Fruit fly (Drosophila melanogaster): ENCODE data around the gene Nek2.

The Nek2 gene

DNA sequence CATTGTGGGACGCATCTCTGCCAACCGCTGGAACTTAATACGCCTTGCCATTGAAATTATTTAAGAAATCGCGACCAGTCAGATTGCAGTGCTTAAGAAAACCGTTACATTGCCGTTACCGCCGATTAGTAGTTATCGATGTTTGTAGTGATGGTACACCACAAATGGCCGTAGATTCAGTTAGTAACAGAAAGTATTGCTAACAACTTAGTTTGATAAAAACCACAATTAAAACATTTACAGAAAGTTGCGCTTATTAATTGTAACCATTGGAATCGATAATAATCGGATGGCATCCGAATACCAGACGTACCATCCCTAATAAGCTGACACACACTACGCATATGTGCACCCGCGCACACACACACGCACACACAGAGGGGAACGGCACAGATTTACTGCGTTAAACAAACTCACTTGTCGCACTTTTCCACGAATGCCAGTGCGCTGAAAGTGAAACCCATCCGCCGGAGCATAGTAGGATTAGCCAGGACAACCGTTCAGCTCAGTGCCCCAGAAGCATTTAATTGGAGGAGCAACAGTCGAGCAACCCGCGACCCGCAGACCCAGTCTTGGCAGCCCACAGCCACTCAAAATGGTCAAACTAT, 28.7 kb upstream of the Nek2 start, which contains the start of the genes hdm and Ykt6 (continued):
- TF ChIP-seq org-1 (GFP tag; optimal IDR thresholded peaks at IDR 0.05) (peak; percentile 28), CG7556 (GFP tag; optimal IDR thresholded peaks at IDR 0.05) (peak; percentile 52), yki (optimal IDR thresholded peaks at IDR 0.05) (no peak), rib (GFP tag; IDR thresholded peaks at IDR 0.05) (peak; percentile 78; the same call in 1 of the 2 replicates), slp2 (GFP tag; optimal IDR thresholded peaks at IDR 0.05) (peak; percentile 67), CG12104 (GFP tag; optimal IDR thresholded peaks at IDR 0.05) (peak; percentile 51), CG32767 (GFP tag; IDR thresholded peaks at IDR 0.05) (peak; percentile 74), ato (GFP tag; IDR thresholded peaks at IDR 0.05; ENCODE audit: partially characterized antibody) (peak; percentile 86), Spps (tag; optimal IDR thresholded peaks at IDR 0.05) (peak; percentile 70), CG4328 (GFP tag; optimal IDR thresholded peaks at IDR 0.05) (peak; percentile 9), CG2889 (GFP tag; IDR thresholded peaks at IDR 0.05) (peak; percentile 67; the same call in 2 of the 3 replicates), zen2 (GFP tag; IDR thresholded peaks at IDR 0.05; ENCODE audit: partially characterized antibody) (peak; percentile 87; the same call in 2 of the 3 replicates), CG10321 (GFP tag; IDR thresholded peaks at IDR 0.05) (no peak), CG18262 (tag; optimal IDR thresholded peaks at IDR 0.05) (peak; percentile 69), CG1792 (GFP tag; optimal IDR thresholded peaks at IDR 0.05) (peak; percentile 64), Dip2 (GFP tag; IDR thresholded peaks at IDR 0.05) (no peak), CG32532 (GFP tag; IDR thresholded peaks at IDR 0.05) (peak; percentile 85), Hr39 (optimal IDR thresholded peaks at IDR 0.05) (no peak), CG16779 (GFP tag; IDR thresholded peaks at IDR 0.05) (peak; percentile 56; the same call in 1 of the 2 replicates), Ssrp (tag; optimal IDR thresholded peaks at IDR 0.05) (peak; percentile 53), Hand (GFP tag; optimal IDR thresholded peaks at IDR 0.05) (no peak), Hsf (GFP tag; optimal IDR thresholded peaks at IDR 0.05) (peak; percentile 77), CG9437 (GFP tag; optimal IDR thresholded peaks at IDR 0.05) (peak; percentile 39), CG11504 (tag; optimal IDR thresholded peaks at IDR 0.05) (no peak), h (optimal IDR thresholded peaks at IDR 0.05) (no peak), gsb (GFP tag; IDR thresholded peaks at IDR 0.05) (peak; percentile 64; the same call in 1 of the 2 replicates), CG34422 (GFP tag; IDR thresholded peaks at IDR 0.05) (peak; percentile 86), CG2678 (tag; optimal IDR thresholded peaks at IDR 0.05) (no peak), ken (GFP tag; IDR thresholded peaks at IDR 0.05) (peak; percentile 84), hkb (optimal IDR thresholded peaks at IDR 0.05) (no peak), hkb (GFP tag; IDR thresholded peaks at IDR 0.05) (peak; percentile 87), CG12942 (GFP tag; optimal IDR thresholded peaks at IDR 0.05) (peak; percentile 80), CG6654 (GFP tag; optimal IDR thresholded peaks at IDR 0.05) (no peak), CG30403 (GFP tag; optimal IDR thresholded peaks at IDR 0.05) (peak; percentile 83), cg (GFP tag; optimal IDR thresholded peaks at IDR 0.05) (peak; percentile 82), CG6254 (GFP tag; optimal IDR thresholded peaks at IDR 0.05) (peak; percentile 39), Poxn (GFP tag; IDR thresholded peaks at IDR 0.05) (peak; percentile 10; the same call in 1 of the 2 replicates), gt (GFP tag; IDR thresholded peaks at IDR 0.05) (peak; percentile 53), cato (GFP tag; optimal IDR thresholded peaks at IDR 0.05; ENCODE audit: borderline replicate concordance) (peak; percentile 56), eyg (GFP tag; optimal IDR thresholded peaks at IDR 0.05) (peak; percentile 61), CG10209 (GFP tag; optimal IDR thresholded peaks at IDR 0.05) (peak; percentile 75), sens (GFP tag) (peak; percentile 97), CG17361 (GFP tag; IDR thresholded peaks at IDR 0.05) (no peak; the same call in 2 of the 3 replicates), zen (tag; optimal IDR thresholded peaks at IDR 0.05) (peak; percentile 71), Opbp (GFP tag; IDR thresholded peaks at IDR 0.05; ENCODE audit: partially characterized antibody) (peak; percentile 90), Gsc (GFP tag; IDR thresholded peaks at IDR 0.05) (peak; percentile 47; the same call in 1 of the 2 replicates), CG3726 (GFP tag; IDR thresholded peaks at IDR 0.05) (0 out of 3 replicates have a peak, but pooled peaks have one; percentile 63), CG1024 (GFP tag; IDR thresholded peaks at IDR 0.05) (peak; percentile 56), CG9932 (GFP tag; IDR thresholded peaks at IDR 0.05) (peak; percentile 90), CG3847 (GFP tag; IDR thresholded peaks at IDR 0.05) (peak; percentile 84), CG10543 (GFP tag; optimal IDR thresholded peaks at IDR 0.05) (peak; percentile 40), Atf-2 (GFP tag; optimal IDR thresholded peaks at IDR 0.05) (peak; percentile 62)

Measured in whole organism, embryonic.